Worm (Caenorhabditis elegans) whole organism, L4 larva: Measurements from ENCODE around the gene K08F4.5.

Source experiments
- D1046.2 ChIP-seq: fragments of 200-800 bp; sonication (Bioruptor generic); IDR thresholded peaks from 2 replicates; pipeline ENCODE4 v1.3.6; 2022; ENCODE audit warnings: missing genetic modification characterization, missing compliant biosample characterization
- F10B5.3 ChIP-seq: sonication (generic microtip); optimal IDR thresholded peaks from 2 replicates; lab custom pipeline; 2016; ENCODE audit warnings: mild to moderate bottlenecking, missing genetic modification characterization, missing compliant biosample characterization
- F26F4.8 ChIP-seq: fragments of 200-800 bp; sonication (Bioruptor generic); conservative IDR thresholded peaks from 2 replicates; pipeline ENCODE4 v1.3.6; 2022; ENCODE audit warnings: missing genetic modification characterization, missing compliant biosample characterization
- F37D6.2 ChIP-seq: sonication (generic microtip); optimal IDR thresholded peaks from 2 replicates; lab custom pipeline; 2016; ENCODE audit warnings: mild to moderate bottlenecking, missing genetic modification characterization, missing compliant biosample characterization
- F49E8.2 ChIP-seq: sonication (generic microtip); optimal IDR thresholded peaks from 2 replicates; lab custom pipeline; 2016; ENCODE audit warnings: missing compliant biosample characterization, mild to moderate bottlenecking, missing genetic modification characterization, borderline replicate concordance
- Y5F2A.4 ChIP-seq: fragments of 200-800 bp; sonication (Bioruptor generic); optimal IDR thresholded peaks from 2 replicates; lab custom pipeline; 2018; ENCODE audit warnings: mild to moderate bottlenecking, missing genetic modification characterization, missing compliant biosample characterization
- ama-1 ChIP-seq: fragments of 150-350 bp; optimal IDR thresholded peaks from 2 replicates; lab custom pipeline; 2014; ENCODE audit warnings: inconsistent platforms, mixed read lengths
- ceh-28 ChIP-seq: fragments of 150-350 bp; optimal IDR thresholded peaks from 2 replicates; lab custom pipeline; 2014; ENCODE audit warnings: missing biosample characterization, missing genetic modification reagents, missing genetic modification characterization
- ceh-32 ChIP-seq: sonication (generic microtip); optimal IDR thresholded peaks from 2 replicates; lab custom pipeline; 2016; ENCODE audit warnings: mild to moderate bottlenecking, missing genetic modification characterization, missing compliant biosample characterization; ENCODE audit not compliant: poor library complexity
- daf-16 ChIP-seq, 3 experiments: sonication (generic microtip); optimal IDR thresholded peaks; 2 replicates each; lab custom pipeline; 2016 to 2017; ENCODE audit warnings: missing genetic modification characterization in 3 of 3, missing genetic modification reagents in 3 of 3, mild to moderate bottlenecking in 2 of 3, missing compliant biosample characterization in 2 of 3, missing biosample characterization in 1 of 3, moderate library complexity in 1 of 3
- duxl-1 ChIP-seq: sonication (generic microtip); optimal IDR thresholded peaks from 2 replicates; lab custom pipeline; 2016; ENCODE audit warnings: mild to moderate bottlenecking, missing genetic modification characterization, moderate library complexity, missing compliant biosample characterization; ENCODE audit not compliant: poor library complexity
- dve-1 ChIP-seq: sonication (generic microtip); optimal IDR thresholded peaks from 2 replicates; lab custom pipeline; 2017; ENCODE audit warnings: antibody characterized with exemption, mild to moderate bottlenecking, missing genetic modification characterization, missing compliant biosample characterization; ENCODE audit not compliant: insufficient read depth
- egl-27 ChIP-seq: sonication (generic microtip); optimal IDR thresholded peaks from 3 replicates; lab custom pipeline; 2017; ENCODE audit warnings: missing biosample characterization, missing genetic modification reagents, missing genetic modification characterization
- lin-13 ChIP-seq: fragments of 150-350 bp; optimal IDR thresholded peaks from 2 replicates; lab custom pipeline; 2014; ENCODE audit warnings: missing biosample characterization, missing genetic modification reagents, missing genetic modification characterization
- lin-38 ChIP-seq: fragments of 200-800 bp; sonication (Bioruptor generic); IDR thresholded peaks from 2 replicates; pipeline ENCODE4 v1.3.6; 2022; ENCODE audit warnings: missing genetic modification reagents, missing genetic modification characterization, missing compliant biosample characterization
- nhr-102 ChIP-seq: sonication (generic microtip); optimal IDR thresholded peaks from 2 replicates; lab custom pipeline; 2016; ENCODE audit warnings: mild to moderate bottlenecking, missing genetic modification characterization, moderate library complexity, missing compliant biosample characterization
- nhr-42 ChIP-seq: fragments of 200-800 bp; sonication (Bioruptor generic); IDR thresholded peaks from 2 replicates; pipeline ENCODE4 v1.3.6; 2022; ENCODE audit warnings: missing genetic modification characterization, missing compliant biosample characterization
- nhr-48 ChIP-seq: sonication (generic microtip); optimal IDR thresholded peaks from 2 replicates; lab custom pipeline; 2016; ENCODE audit warnings: mild to moderate bottlenecking, missing genetic modification characterization, missing compliant biosample characterization
- nhr-76 ChIP-seq: fragments of 150-350 bp; optimal IDR thresholded peaks from 2 replicates; lab custom pipeline; 2014; ENCODE audit warnings: missing biosample characterization, missing genetic modification characterization
- nhr-77 ChIP-seq: fragments of 150-350 bp; optimal IDR thresholded peaks from 2 replicates; lab custom pipeline; 2014; ENCODE audit warnings: missing biosample characterization, missing genetic modification characterization
- php-3 ChIP-seq: fragments of 200-800 bp; sonication (Bioruptor generic); IDR thresholded peaks from 2 replicates; pipeline ENCODE4 v1.3.6; 2022; ENCODE audit warnings: missing genetic modification reagents, missing genetic modification characterization, missing compliant biosample characterization
- set-16 ChIP-seq: fragments of 200-800 bp; sonication (Bioruptor generic); IDR thresholded peaks from 2 replicates; pipeline ENCODE4 v1.3.6; 2022; ENCODE audit warnings: missing genetic modification reagents, missing genetic modification characterization, missing compliant biosample characterization
- snpc-4 ChIP-seq: fragments of 150-350 bp; optimal IDR thresholded peaks from 2 replicates; lab custom pipeline; 2014; ENCODE audit warnings: missing biosample characterization, missing genetic modification characterization
- spr-1 ChIP-seq: sonication (generic microtip); optimal IDR thresholded peaks from 2 replicates; lab custom pipeline; 2016; ENCODE audit warnings: mild to moderate bottlenecking, missing genetic modification characterization, missing compliant biosample characterization
- spr-3 ChIP-seq: fragments of 200-800 bp; sonication (Bioruptor generic); optimal IDR thresholded peaks from 2 replicates; lab custom pipeline; 2018; ENCODE audit warnings: mild to moderate bottlenecking, missing genetic modification characterization, missing compliant biosample characterization
- unc-62 ChIP-seq, 3 experiments: fragments of 150-350 bp in 1 of 3; sonication (generic microtip); optimal IDR thresholded peaks in 2 of 3; peaks in 1 of 3; 1 replicate in 1 of 3; 2 replicates in 2 of 3; lab custom pipeline; 2014 to 2017; ENCODE audit warnings: missing biosample characterization in 3 of 3, missing genetic modification characterization in 3 of 3, missing genetic modification reagents in 3 of 3, missing genotype in 1 of 3
- zag-1 ChIP-seq: fragments of 150-350 bp; optimal IDR thresholded peaks from 2 replicates; lab custom pipeline; 2014; ENCODE audit warnings: missing biosample characterization, missing genetic modification characterization
- ztf-7 ChIP-seq: fragments of 150-350 bp; optimal IDR thresholded peaks from 2 replicates; lab custom pipeline; 2014; ENCODE audit warnings: missing biosample characterization, missing genetic modification characterization

K08F4.5 gene

ce11 chrIV:10144909-10145308 lies 9.2 kb upstream of the K08F4.5 start:
- no peak for TF ChIP-seq nhr-77 (tag; lab: Kevin White, UChicago)
- TF ChIP-seq unc-62 (GFP tag; optimal IDR thresholded peaks at IDR 0.05 in 1 of 2; lab: Kevin White, UChicago), result peak in 1 of 2 experiments; percentile 9
- TF ChIP-seq unc-62 (tag; optimal IDR thresholded peaks at IDR 0.05; lab: Kevin White, UChicago), result no peak
- TF ChIP-seq F10B5.3 (tag; lab: Kevin White, UChicago), result no peak
- no peak for TF ChIP-seq ceh-32 (tag; lab: Kevin White, UChicago)
- no peak for TF ChIP-seq nhr-76 (tag; lab: Kevin White, UChicago)

ce11 chrIV:10144487-10144886 lies 8.8 kb upstream of the K08F4.5 start:
- no peak for TF ChIP-seq daf-16 (GFP tag; optimal IDR thresholded peaks at IDR 0.05; lab: Kevin White, UChicago)
- peak; percentile 46 for TF ChIP-seq daf-16 (tag; optimal IDR thresholded peaks at IDR 0.05; lab: Kevin White, UChicago)
- TF ChIP-seq zag-1, result no peak
- no peak for TF ChIP-seq set-16 (GFP tag; lab: Robert Waterston, UW)
- TF ChIP-seq, all 104 proteins: peak for 1

ce11 chrIV:10143640-10144039 lies 7.9 kb upstream of the K08F4.5 start, which contains the start of gene msp-38:
Gene msp-38 (minus strand): TSS chrIV:10143740.
- no peak for TF ChIP-seq egl-27 (tag; lab: Kevin White, UChicago)
- TF ChIP-seq snpc-4 (tag; lab: Kevin White, UChicago), result no peak
- TF ChIP-seq spr-3 (GFP tag; lab: Kevin White, UChicago), result no peak
- TF ChIP-seq php-3 (GFP tag; lab: Robert Waterston, UW), result no peak
- TF ChIP-seq D1046.2 (GFP tag; lab: Robert Waterston, UW), result no peak
- TF ChIP-seq nhr-102 (tag; lab: Kevin White, UChicago), result no peak
- no peak for TF ChIP-seq lin-13 (GFP tag; lab: Kevin White, UChicago)
- TF ChIP-seq ceh-28 (tag; lab: Kevin White, UChicago), result no peak
- TF ChIP-seq Y5F2A.4 (GFP tag; lab: Kevin White, UChicago), result no peak
- TF ChIP-seq nhr-42 (GFP tag; lab: Robert Waterston, UW), result no peak
- no peak for TF ChIP-seq spr-1 (tag; lab: Kevin White, UChicago)
- no peak for TF ChIP-seq daf-16 (GFP tag; optimal IDR thresholded peaks at IDR 0.05; lab: Kevin White, UChicago)
- no peak for TF ChIP-seq daf-16 (tag; optimal IDR thresholded peaks at IDR 0.05; lab: Kevin White, UChicago)

ce11 chrIV:10141930-10142505 lies 6.3 kb upstream of the K08F4.5 start, which contains the start of the genes gst-2, gst-4 and dhs-12:
Gene gst-2 (minus strand): TSS chrIV:10142061.
Gene gst-4 (plus strand): TSS chrIV:10142225.
Gene dhs-12 (plus strand): TSS chrIV:10142455.
- no peak for TF ChIP-seq duxl-1 (tag; lab: Kevin White, UChicago)
- TF ChIP-seq dve-1 (tag; lab: Kevin White, UChicago), result peak; percentile 9
- TF ChIP-seq daf-16 (GFP tag; optimal IDR thresholded peaks at IDR 0.05; lab: Kevin White, UChicago), result no peak
- peak; percentile 59 for TF ChIP-seq daf-16 (tag; optimal IDR thresholded peaks at IDR 0.05; lab: Kevin White, UChicago)

- no peak for TF ChIP-seq spr-3 (GFP tag; lab: Kevin White, UChicago)
- peak in 1 of 2 experiments; percentile 23 for TF ChIP-seq unc-62 (GFP tag; optimal IDR thresholded peaks at IDR 0.05 in 1 of 2; lab: Kevin White, UChicago)
- no peak for TF ChIP-seq unc-62 (tag; optimal IDR thresholded peaks at IDR 0.05; lab: Kevin White, UChicago)
- TF ChIP-seq lin-38 (GFP tag; lab: Robert Waterston, UW), result no peak
- TF ChIP-seq F49E8.2 (tag; lab: Kevin White, UChicago), result no peak
- TF ChIP-seq ama-1 (lab: Kevin White, UChicago), result no peak
- TF ChIP-seq F26F4.8 (GFP tag; lab: Robert Waterston, UW), result no peak
- no peak for TF ChIP-seq nhr-48 (tag; lab: Kevin White, UChicago)
- TF ChIP-seq F37D6.2 (tag; lab: Kevin White, UChicago), result no peak
- no peak for TF ChIP-seq ztf-7 (tag; lab: Kevin White, UChicago)
- TF ChIP-seq, all 104 proteins: peak for 1
Measured at ce11 chrIV:10140143-10140542, 4.4 kb upstream of the K08F4.5 start, which contains the start of gene gst-3. Gene gst-3 (minus strand): TSS chrIV:10140243.
